Worm (Caenorhabditis elegans): Measurements from ENCODE around the gene nhr-223.
"Not testable (repeated sequence)": the region's sequence is repeated elsewhere in the genome, so short reads cannot be mapped to it uniquely, and the experiment has no call there.

DNA sequence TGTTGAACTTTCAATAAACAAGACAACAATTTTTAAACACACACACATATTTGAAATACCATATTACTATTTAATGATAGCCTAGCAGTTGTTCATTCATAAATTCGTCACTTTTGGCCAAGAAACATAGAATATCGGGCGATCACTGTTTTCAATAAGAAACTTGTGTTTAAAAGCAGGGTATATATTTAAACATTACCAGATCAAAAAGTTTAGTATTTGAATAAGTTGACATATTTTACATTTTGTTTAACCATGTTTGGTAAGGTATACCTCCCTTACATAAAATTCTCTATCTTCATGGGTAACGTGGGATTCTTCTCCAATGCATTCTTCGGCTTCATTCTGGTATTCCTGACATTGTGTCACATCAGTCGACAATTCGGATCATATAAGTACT lies 41.5 kb upstream of the nhr-223 start, which contains the start of gene str-8:
- not testable (repeated sequence) for TF ChIP-seq T22C8.4 (GFP tag; IDR thresholded peaks at IDR 0.05); cog-1 (tag; optimal IDR thresholded peaks at IDR 0.05)
